Worm (Caenorhabditis elegans) whole organism, L3 larva: Measurements from ENCODE around the gene ZK185.5.

Experiments
- R02D3.7 ChIP-seq: fragments of 150-350 bp; optimal IDR thresholded peaks from 2 replicates; lab custom pipeline; 2014; ENCODE audit warnings: missing biosample characterization, missing genetic modification characterization
- ama-1 ChIP-seq: fragments of 150-350 bp; optimal IDR thresholded peaks from 2 replicates; lab custom pipeline; 2018
- ceh-82 ChIP-seq: fragments of 150-350 bp; optimal IDR thresholded peaks from 2 replicates; lab custom pipeline; 2014; ENCODE audit warnings: missing biosample characterization, missing genetic modification characterization
- elt-1 ChIP-seq: fragments of 150-350 bp; optimal IDR thresholded peaks from 2 replicates; lab custom pipeline; 2014; ENCODE audit warnings: missing biosample characterization, missing genetic modification characterization
- eor-1 ChIP-seq, 2 experiments: fragments of 150-350 bp; optimal IDR thresholded peaks; 2 replicates each; lab custom pipeline; 2014 to 2018; ENCODE audit warnings: missing biosample characterization in 2 of 2, missing genetic modification characterization in 2 of 2
- fkh-10 ChIP-seq: sonication (generic microtip); optimal IDR thresholded peaks from 2 replicates; lab custom pipeline; 2017; ENCODE audit warnings: missing biosample characterization, missing genetic modification reagents, missing genetic modification characterization
- jun-1 ChIP-seq: fragments of 150-350 bp; optimal IDR thresholded peaks from 2 replicates; lab custom pipeline; 2014; ENCODE audit warnings: missing biosample characterization, missing genetic modification reagents, missing genetic modification characterization
- lin-39 ChIP-seq: fragments of 150-350 bp; optimal IDR thresholded peaks from 2 replicates; lab custom pipeline; 2018; ENCODE audit warnings: missing biosample characterization, missing genetic modification reagents, missing genetic modification characterization
- nhr-237 ChIP-seq: fragments of 150-350 bp; optimal IDR thresholded peaks from 2 replicates; lab custom pipeline; 2014; ENCODE audit warnings: missing biosample characterization, missing genetic modification characterization
- nhr-28 ChIP-seq: fragments of 150-350 bp; optimal IDR thresholded peaks from 2 replicates; lab custom pipeline; 2014; ENCODE audit warnings: missing biosample characterization, missing genetic modification characterization
- pha-4 ChIP-seq: fragments of 150-350 bp; optimal IDR thresholded peaks from 2 replicates; lab custom pipeline; 2014; ENCODE audit warnings: missing biosample characterization, missing genetic modification reagents, missing genetic modification characterization
- sea-2 ChIP-seq: fragments of 150-350 bp; sonication (generic microtip); optimal IDR thresholded peaks from 4 replicates; lab custom pipeline; 2014; ENCODE audit warnings: missing biosample characterization, missing genetic modification reagents, missing genetic modification characterization
- ztf-4 ChIP-seq: fragments of 150-350 bp; optimal IDR thresholded peaks from 2 replicates; lab custom pipeline; 2014; ENCODE audit warnings: missing biosample characterization, missing genetic modification characterization

DNA sequence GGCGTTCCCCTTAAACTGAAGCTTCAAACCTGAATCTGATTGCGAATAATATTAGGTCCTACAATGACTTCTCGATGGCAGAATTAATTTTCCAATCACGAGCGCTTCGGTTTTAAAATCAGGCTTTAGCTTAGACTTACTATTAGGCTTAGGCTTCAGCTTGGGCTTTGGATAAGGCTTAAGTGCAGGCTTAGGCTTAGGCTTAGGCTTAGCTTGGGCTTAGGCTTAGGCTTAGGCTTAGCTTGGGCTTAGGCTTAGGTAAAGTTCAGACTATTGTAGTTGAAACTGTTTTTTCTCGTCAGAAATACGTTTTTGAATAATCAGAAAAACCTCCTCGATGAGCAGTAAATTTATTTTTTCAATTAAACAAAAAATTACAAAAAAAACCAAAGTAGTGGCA, 19.0 kb downstream of the ZK185.5 start:
- TF ChIP-seq nhr-28 (tag; lab: Kevin White, UChicago) (no peak), ama-1 (no peak), jun-1 (tag; lab: Kevin White, UChicago) (no peak), ceh-82 (no peak), fkh-10 (GFP tag; lab: Kevin White, UChicago) (no peak), pha-4 (tag; lab: Kevin White, UChicago) (no peak), sea-2 (GFP tag; lab: Kevin White, UChicago) (no peak), ztf-4 (tag; lab: Kevin White, UChicago) (no peak), lin-39 (no peak), elt-1 (no peak), eor-1 (tag; optimal IDR thresholded peaks at IDR 0.05; lab: Kevin White, UChicago) (no peak), nhr-237 (tag; lab: Kevin White, UChicago) (no peak), R02D3.7 (tag; lab: Kevin White, UChicago) (no peak)
